Worm (Caenorhabditis elegans) whole organism, L4/young adult: Measurements from ENCODE around the gene xtr-1.

Source experiments
- W03F9.2 ChIP-seq: fragments of 150-350 bp; optimal IDR thresholded peaks from 2 replicates; lab custom pipeline; 2014; ENCODE audit warnings: missing biosample characterization, missing genetic modification characterization
- dao-5 ChIP-seq: sonication (generic microtip); optimal IDR thresholded peaks from 2 replicates; lab custom pipeline; 2016; ENCODE audit warnings: missing genotype, missing genetic modification characterization, moderate library complexity, missing compliant biosample characterization
- him-1 ChIP-seq: sonication (generic microtip); optimal IDR thresholded peaks from 2 replicates; lab custom pipeline; 2016; ENCODE audit warnings: missing genotype, missing genetic modification reagents, missing genetic modification characterization, missing compliant biosample characterization

ce11 chrX:11826892-11827291 lies 25.7 kb upstream of the xtr-1 start:
- TF ChIP-seq him-1 (tag; lab: Kevin White, UChicago) = no peak
- TF ChIP-seq dao-5 (tag; lab: Kevin White, UChicago) = no peak
- TF ChIP-seq W03F9.2 (tag; lab: Kevin White, UChicago) = no peak
